Fruit fly (Drosophila melanogaster) whole organism, embryonic: ENCODE measurements around the gene CG2256.
A peak's percentile ranks its signal among the peaks of the same experiment; 100 is the strongest.

Source experiments
- Abd-B ChIP-seq: fragments of 200-800 bp; sonication (Bioruptor generic); optimal IDR thresholded peaks from 2 replicates; lab custom pipeline; 2018; ENCODE audit warnings: missing biosample characterization, mild to moderate bottlenecking, missing genetic modification characterization, moderate library complexity
- BEAF-32 ChIP-seq: fragments of 200-800 bp; sonication (Bioruptor generic); optimal IDR thresholded peaks from 3 replicates; lab custom pipeline; 2017; ENCODE audit warnings: missing biosample characterization, missing genetic modification characterization, mild to moderate bottlenecking, moderate library complexity, missing genetic modification reagents
- Bdp1 ChIP-seq: fragments of 200-800 bp; sonication (Bioruptor generic); optimal IDR thresholded peaks from 3 replicates; lab custom pipeline; 2016; ENCODE audit warnings: missing biosample characterization, missing genetic modification characterization
- CG14860 ChIP-seq: fragments of 200-800 bp; sonication (Bioruptor generic); IDR thresholded peaks from 3 replicates; pipeline ENCODE4 v1.3.6; 2022; ENCODE audit warnings: missing biosample characterization, missing genetic modification characterization; ENCODE audit not compliant: partially characterized antibody
- CG15011 ChIP-seq: fragments of 200-800 bp; sonication (Bioruptor generic); optimal IDR thresholded peaks from 3 replicates; lab custom pipeline; 2018; ENCODE audit warnings: missing biosample characterization, mild to moderate bottlenecking, missing genetic modification characterization
- CG15073 ChIP-seq: fragments of 200-800 bp; sonication (Bioruptor generic); optimal IDR thresholded peaks from 2 replicates; lab custom pipeline; 2016; ENCODE audit warnings: missing biosample characterization, missing genetic modification characterization
- CG15601 ChIP-seq: fragments of 200-800 bp; sonication (Bioruptor generic); optimal IDR thresholded peaks from 3 replicates; lab custom pipeline; 2019; ENCODE audit warnings: missing biosample characterization, mild to moderate bottlenecking, missing genetic modification characterization, moderate library complexity
- CG17186 ChIP-seq: fragments of 200-800 bp; sonication (Bioruptor generic); optimal IDR thresholded peaks from 3 replicates; lab custom pipeline; 2017; ENCODE audit warnings: missing biosample characterization, missing genetic modification reagents, missing genetic modification characterization
- CG18764 ChIP-seq: fragments of 200-800 bp; sonication (Bioruptor generic); optimal IDR thresholded peaks from 3 replicates; lab custom pipeline; 2016; ENCODE audit warnings: missing biosample characterization, missing genetic modification characterization
- CG2199 ChIP-seq: fragments of 200-800 bp; sonication (Bioruptor generic); IDR thresholded peaks from 3 replicates; pipeline ENCODE4 v1.3.6; 2022; ENCODE audit warnings: missing biosample characterization, missing genetic modification characterization
- CG2712 ChIP-seq: fragments of 200-800 bp; optimal IDR thresholded peaks from 3 replicates; lab custom pipeline; 2019; ENCODE audit warnings: missing biosample characterization, mild to moderate bottlenecking, missing genetic modification characterization, moderate library complexity
- CG3163 ChIP-seq: fragments of 200-800 bp; sonication (Bioruptor generic); optimal IDR thresholded peaks from 3 replicates; lab custom pipeline; 2016; ENCODE audit warnings: missing biosample characterization, missing genetic modification characterization
- CG34376 ChIP-seq: fragments of 200-800 bp; sonication (Bioruptor generic); optimal IDR thresholded peaks from 2 replicates; lab custom pipeline; 2018; ENCODE audit warnings: missing biosample characterization, mild to moderate bottlenecking, missing genetic modification characterization
- CG6683 ChIP-seq: fragments of 200-800 bp; sonication (Bioruptor generic); optimal IDR thresholded peaks from 2 replicates; lab custom pipeline; 2017; ENCODE audit warnings: missing biosample characterization, mild to moderate bottlenecking, missing genetic modification characterization, missing genetic modification reagents
- CG7357 ChIP-seq: fragments of 200-800 bp; sonication (Bioruptor generic); IDR thresholded peaks from 3 replicates; pipeline ENCODE4 v1.3.6; 2022; ENCODE audit warnings: missing biosample characterization, missing genetic modification characterization
- CG7745 ChIP-seq: fragments of 200-800 bp; sonication (Bioruptor generic); optimal IDR thresholded peaks from 2 replicates; lab custom pipeline; 2018; ENCODE audit warnings: missing biosample characterization, mild to moderate bottlenecking, missing genetic modification characterization, moderate library complexity
- CG8281 ChIP-seq: fragments of 200-800 bp; sonication (Bioruptor generic); optimal IDR thresholded peaks from 2 replicates; lab custom pipeline; 2018; ENCODE audit warnings: missing biosample characterization, mild to moderate bottlenecking, missing genetic modification characterization, moderate library complexity
- CG8359 ChIP-seq: fragments of 200-800 bp; sonication (Bioruptor generic); optimal IDR thresholded peaks from 2 replicates; lab custom pipeline; 2017; ENCODE audit warnings: missing biosample characterization, mild to moderate bottlenecking, missing genetic modification characterization, borderline replicate concordance
- CG9817 ChIP-seq: fragments of 200-800 bp; sonication (Bioruptor generic); optimal IDR thresholded peaks from 2 replicates; lab custom pipeline; 2018; ENCODE audit warnings: missing biosample characterization, mild to moderate bottlenecking, missing genetic modification characterization, moderate library complexity
- Dad ChIP-seq: fragments of 200-800 bp; sonication (Bioruptor generic); optimal IDR thresholded peaks from 3 replicates; lab custom pipeline; 2016; ENCODE audit warnings: missing biosample characterization, missing genetic modification characterization
- Doc2 ChIP-seq: fragments of 200-800 bp; sonication (Bioruptor generic); IDR thresholded peaks from 2 replicates; pipeline ENCODE4 v1.3.6; 2022; ENCODE audit warnings: missing biosample characterization, missing genetic modification characterization
- Drgx ChIP-seq: fragments of 200-800 bp; sonication (Bioruptor generic); IDR thresholded peaks from 2 replicates; pipeline ENCODE4 v1.3.6; 2022; ENCODE audit warnings: missing biosample characterization, missing genetic modification characterization
- ERR ChIP-seq: fragments of 200-800 bp; sonication (Bioruptor generic); optimal IDR thresholded peaks from 2 replicates; lab custom pipeline; 2016; ENCODE audit warnings: missing biosample characterization, missing genetic modification characterization
- Ets65A ChIP-seq: fragments of 200-800 bp; sonication (Bioruptor generic); peaks from one replicate; lab custom pipeline; 2016; ENCODE audit warnings: missing biosample characterization, missing genetic modification characterization
- Fer2 ChIP-seq: fragments of 200-800 bp; sonication (Bioruptor generic); optimal IDR thresholded peaks from 2 replicates; lab custom pipeline; 2018; ENCODE audit warnings: missing biosample characterization, mild to moderate bottlenecking, missing genetic modification characterization, moderate library complexity
- Jarid2 ChIP-seq: fragments of 200-800 bp; sonication (Bioruptor generic); optimal IDR thresholded peaks from 3 replicates; lab custom pipeline; 2017; ENCODE audit warnings: mild to moderate bottlenecking, missing biosample characterization, missing genetic modification reagents, missing genetic modification characterization
- NfI ChIP-seq: fragments of 200-800 bp; sonication (Bioruptor generic); optimal IDR thresholded peaks from 3 replicates; lab custom pipeline; 2018; ENCODE audit warnings: missing biosample characterization, mild to moderate bottlenecking, missing genetic modification characterization, moderate library complexity
- Optix ChIP-seq: fragments of 200-800 bp; sonication (Bioruptor generic); IDR thresholded peaks from 3 replicates; pipeline ENCODE4 v1.3.6; 2022; ENCODE audit warnings: missing biosample characterization, missing genetic modification characterization
- TFAM ChIP-seq: fragments of 200-800 bp; sonication (Bioruptor generic); optimal IDR thresholded peaks from 2 replicates; lab custom pipeline; 2017; ENCODE audit warnings: missing biosample characterization, missing genetic modification characterization, inconsistent platforms
- Usf ChIP-seq: fragments of 200-800 bp; sonication (Bioruptor generic); optimal IDR thresholded peaks from 2 replicates; lab custom pipeline; 2017; ENCODE audit warnings: missing genotype, missing biosample characterization, missing genetic modification characterization
- ap ChIP-seq: fragments of 200-800 bp; sonication (Bioruptor generic); IDR thresholded peaks from 2 replicates; pipeline ENCODE4 v1.3.6; 2022; ENCODE audit warnings: missing biosample characterization, missing genetic modification characterization
- cad ChIP-seq: fragments of >200 bp; optimal IDR thresholded peaks from 2 replicates; lab custom pipeline; 2017; ENCODE audit warnings: missing biosample characterization, missing genetic modification characterization
- cato ChIP-seq: fragments of 200-800 bp; sonication (Bioruptor generic); optimal IDR thresholded peaks from 2 replicates; lab custom pipeline; 2016; ENCODE audit warnings: missing biosample characterization, missing genetic modification characterization, borderline replicate concordance
- exex ChIP-seq: fragments of 200-800 bp; sonication (Bioruptor generic); optimal IDR thresholded peaks from 4 replicates; lab custom pipeline; 2018; ENCODE audit warnings: missing biosample characterization, mild to moderate bottlenecking, missing genetic modification characterization, moderate library complexity
- ftz-f1 ChIP-seq: fragments of 200-800 bp; sonication (Bioruptor generic); optimal IDR thresholded peaks from 2 replicates; lab custom pipeline; 2016; ENCODE audit warnings: missing biosample characterization, missing genetic modification characterization
- gce ChIP-seq: fragments of 200-800 bp; sonication (Bioruptor generic); IDR thresholded peaks from 3 replicates; pipeline ENCODE4 v1.3.6; 2022; ENCODE audit warnings: missing biosample characterization, missing genetic modification characterization
- gsb ChIP-seq: fragments of 200-800 bp; sonication (Bioruptor generic); IDR thresholded peaks from 2 replicates; pipeline ENCODE4 v1.3.6; 2022; ENCODE audit warnings: missing biosample characterization, missing genetic modification characterization
- inv ChIP-seq: fragments of 200-800 bp; sonication (Bioruptor generic); IDR thresholded peaks from 2 replicates; pipeline ENCODE4 v1.3.6; 2022; ENCODE audit warnings: missing biosample characterization, missing genetic modification characterization; ENCODE audit not compliant: partially characterized antibody
- lab ChIP-seq: fragments of 200-800 bp; sonication (Bioruptor generic); optimal IDR thresholded peaks from 3 replicates; lab custom pipeline; 2017; ENCODE audit warnings: missing biosample characterization, missing genetic modification characterization, mild to moderate bottlenecking, moderate library complexity, missing genetic modification reagents
- lola ChIP-seq, 3 experiments: fragments of >200 bp in 2 of 3; fragments of 200-800 bp in 1 of 3; sonication (Bioruptor generic) in 1 of 3; optimal IDR thresholded peaks; 2 replicates each; lab custom pipeline; 2017 to 2019; ENCODE audit warnings: missing biosample characterization in 3 of 3, missing genetic modification characterization in 3 of 3, mild to moderate bottlenecking in 1 of 3, moderate library complexity in 1 of 3
- p53 ChIP-seq: fragments of 200-800 bp; sonication (Bioruptor generic); optimal IDR thresholded peaks from 2 replicates; lab custom pipeline; 2016; ENCODE audit warnings: missing biosample characterization, missing genetic modification characterization
- repo ChIP-seq: fragments of 200-800 bp; sonication (Bioruptor generic); optimal IDR thresholded peaks from 2 replicates; lab custom pipeline; 2016; ENCODE audit warnings: missing biosample characterization, missing genetic modification characterization
- scrt ChIP-seq: fragments of 200-800 bp; sonication (Bioruptor generic); optimal IDR thresholded peaks from 2 replicates; lab custom pipeline; 2018; ENCODE audit warnings: missing biosample characterization, mild to moderate bottlenecking, missing genetic modification characterization, moderate library complexity
- seq ChIP-seq: fragments of 200-800 bp; sonication (Bioruptor generic); IDR thresholded peaks from 2 replicates; pipeline ENCODE4 v1.3.6; 2022; ENCODE audit warnings: missing biosample characterization, missing genetic modification characterization
- slp2 ChIP-seq: fragments of 200-800 bp; sonication (Bioruptor generic); optimal IDR thresholded peaks from 2 replicates; lab custom pipeline; 2016; ENCODE audit warnings: missing biosample characterization, missing genetic modification characterization
- sqz ChIP-seq: fragments of 200-800 bp; sonication (Bioruptor generic); optimal IDR thresholded peaks from 3 replicates; lab custom pipeline; 2018; ENCODE audit warnings: missing biosample characterization, mild to moderate bottlenecking, missing genetic modification characterization
- tup ChIP-seq: fragments of 200-800 bp; sonication (Bioruptor generic); optimal IDR thresholded peaks from 2 replicates; lab custom pipeline; 2016; ENCODE audit warnings: missing biosample characterization, mild to moderate bottlenecking, missing genetic modification characterization, moderate library complexity
- vvl ChIP-seq: fragments of 200-800 bp; sonication (Bioruptor generic); IDR thresholded peaks from 2 replicates; pipeline ENCODE4 v1.3.6; 2022; ENCODE audit warnings: missing biosample characterization, missing genetic modification characterization

Gene CG2256

DNA sequence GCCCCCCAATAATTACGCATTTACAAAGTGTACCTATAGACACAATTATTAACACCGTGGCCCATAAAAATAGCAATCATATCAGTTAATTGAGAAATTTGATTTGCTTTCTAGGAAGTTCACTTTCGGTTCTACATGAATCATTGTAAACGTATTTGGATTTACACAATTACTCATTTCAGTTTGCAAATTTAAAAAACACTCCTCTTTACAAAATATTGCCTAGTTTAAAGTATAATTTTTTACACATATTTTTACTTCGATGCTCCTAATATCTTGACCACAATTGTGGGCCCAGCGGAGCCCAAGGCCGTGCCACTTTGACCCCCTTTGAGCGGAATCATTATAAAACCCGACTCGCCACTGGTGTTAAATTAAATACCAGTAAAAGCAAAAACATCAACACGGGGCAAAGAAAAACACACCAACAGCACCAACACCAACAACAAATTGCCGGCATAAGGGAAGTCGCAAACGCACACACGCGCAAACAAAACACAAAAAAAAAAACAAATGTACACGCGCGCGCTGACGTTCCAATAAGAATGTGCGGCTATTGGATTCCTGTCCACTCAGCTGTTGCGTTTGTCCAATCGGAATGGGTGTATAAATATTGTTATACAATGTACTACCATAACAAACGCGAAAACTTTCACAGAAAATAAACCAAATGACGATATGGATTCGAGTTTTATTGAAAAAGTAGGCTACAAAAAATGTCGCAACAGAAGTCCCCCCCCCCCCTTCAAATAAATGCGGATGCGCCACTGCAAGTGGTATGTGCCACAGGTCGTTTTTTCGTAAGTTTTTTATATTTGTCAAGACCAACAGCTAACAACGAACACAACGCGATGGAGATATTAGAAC is 27.7 kb upstream of the CG2256 start (continued):
- TF ChIP-seq BEAF-32 (GFP tag; lab: Kevin White, UChicago) (no peak), Abd-B (peak; percentile 56), inv (no peak), gce (peak; percentile 53; the same call in 1 of the 3 replicates), scrt (GFP tag; lab: Kevin White, UChicago) (peak; percentile 11), Ets65A (GFP tag; lab: Kevin White, UChicago) (peak; percentile 88), cad (no peak), CG15073 (no peak), gsb (GFP tag; lab: Robert Waterston, UW) (0 out of 2 replicates have a peak, but pooled peaks have one; percentile 33), CG2199 (no peak), vvl (GFP tag; lab: Robert Waterston, UW) (peak; percentile 43; the same call in 1 of the 2 replicates), Bdp1 (peak; percentile 28), Optix (GFP tag; lab: Robert Waterston, UW) (no peak), NfI (GFP tag; lab: Kevin White, UChicago) (peak; percentile 78), CG2712 (tag; lab: Kevin White, UChicago) (peak; percentile 56), seq (GFP tag; lab: Robert Waterston, UW) (peak; percentile 51; the same call in 1 of the 2 replicates), cato (GFP tag; lab: Kevin White, UChicago) (no peak), sqz (GFP tag; lab: Kevin White, UChicago) (no peak), tup (GFP tag; lab: Kevin White, UChicago) (no peak), exex (tag; lab: Kevin White, UChicago) (peak; percentile 24), CG15601 (tag; lab: Kevin White, UChicago) (no peak), p53 (GFP tag; lab: Kevin White, UChicago) (no peak), Jarid2 (GFP tag; lab: Kevin White, UChicago) (peak; percentile 25), CG8281 (tag; lab: Kevin White, UChicago) (no peak), ftz-f1 (GFP tag; lab: Kevin White, UChicago) (peak; percentile 65), Dad (GFP tag; lab: Kevin White, UChicago) (no peak), ap (GFP tag; lab: Robert Waterston, UW) (peak; percentile 68; the same call in 1 of the 2 replicates), Drgx (GFP tag; lab: Robert Waterston, UW) (peak; percentile 9; the same call in 1 of the 2 replicates), CG7357 (GFP tag; lab: Robert Waterston, UW) (no peak), ERR (no peak), Fer2 (peak; percentile 19), TFAM (GFP tag; lab: Kevin White, UChicago) (no peak), repo (GFP tag; lab: Kevin White, UChicago) (peak; percentile 13), lab (GFP tag; lab: Kevin White, UChicago) (peak; percentile 85), CG6683 (GFP tag; lab: Kevin White, UChicago) (no peak), CG18764 (no peak), CG15011 (GFP tag; lab: Kevin White, UChicago) (peak; percentile 62), CG17186 (GFP tag; lab: Kevin White, UChicago) (no peak), Doc2 (no peak), slp2 (no peak), CG34376 (GFP tag; lab: Kevin White, UChicago) (peak; percentile 67), CG14860 (GFP tag; lab: Robert Waterston, UW) (no peak), Usf (GFP tag; lab: Kevin White, UChicago) (no peak), lola (GFP tag; optimal IDR thresholded peaks at IDR 0.05; lab: Kevin White, UChicago) (peak in 1 of 3 experiments; percentile 18), CG9817 (tag; lab: Kevin White, UChicago) (peak; percentile 72), CG8359 (GFP tag; lab: Kevin White, UChicago) (no peak), CG7745 (no peak), CG3163 (GFP tag; lab: Kevin White, UChicago) (peak; percentile 20)
